Worm (Caenorhabditis elegans) whole organism, dauer: ENCODE data around the gene srw-122.
"Not testable (repeated sequence)": the region's sequence is repeated elsewhere in the genome, so short reads cannot be mapped to it uniquely, and the experiment has no call there.

ENCODE experiments used
- unc-62 ChIP-seq: sonication (generic microtip); optimal IDR thresholded peaks from 2 replicates; lab custom pipeline; 2017; ENCODE audit warnings: missing biosample characterization, missing genetic modification reagents, missing genetic modification characterization

Gene srw-122

DNA sequence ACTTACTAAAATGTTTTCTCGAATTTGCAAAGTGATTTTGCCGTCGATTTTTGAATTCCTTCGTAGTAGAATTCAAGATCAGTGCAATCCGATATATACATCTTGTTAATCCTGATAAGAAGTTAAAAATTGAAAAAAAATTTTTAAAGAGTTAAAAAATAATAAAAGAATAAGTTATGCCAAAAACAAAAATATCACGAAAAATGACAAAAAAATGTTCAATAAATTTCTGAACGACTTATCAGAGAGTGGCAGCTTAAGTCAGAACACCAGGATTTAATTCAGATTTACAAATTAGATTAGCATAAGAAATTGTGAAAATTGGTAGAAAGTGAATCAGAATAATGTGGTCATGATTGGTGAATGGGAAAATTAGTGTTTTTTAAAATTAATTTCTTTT, at the start of gene srw-122:
srw-122 (minus strand) TSS at position 101 of the 400 bp plus-strand sequence.
- not testable (repeated sequence) for TF ChIP-seq unc-62 (GFP tag; lab: Kevin White, UChicago)

DNA sequence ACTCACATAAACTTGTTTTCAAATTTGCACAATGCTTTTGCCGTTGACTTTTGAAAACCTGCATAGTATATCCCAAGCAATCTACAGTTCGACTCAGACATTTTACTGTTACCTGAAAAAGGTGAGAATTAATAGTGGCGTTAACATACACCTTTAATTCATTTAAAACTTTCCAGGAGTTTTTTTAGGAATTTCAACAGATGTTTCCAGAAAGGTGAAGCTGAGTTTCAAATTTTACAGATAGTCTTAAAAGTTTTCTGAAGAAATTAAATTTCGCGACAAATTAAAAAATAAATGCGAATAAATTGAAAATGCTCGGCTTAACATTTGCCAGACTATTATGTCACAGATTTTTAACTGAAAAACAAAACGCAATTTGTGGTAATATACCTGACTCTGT, 47.7 kb upstream of the srw-122 start, which contains the start of gene srw-119:
srw-119 (minus strand) TSS at position 101 of the 400 bp plus-strand sequence.
- no peak for TF ChIP-seq unc-62 (GFP tag; lab: Kevin White, UChicago)

DNA sequence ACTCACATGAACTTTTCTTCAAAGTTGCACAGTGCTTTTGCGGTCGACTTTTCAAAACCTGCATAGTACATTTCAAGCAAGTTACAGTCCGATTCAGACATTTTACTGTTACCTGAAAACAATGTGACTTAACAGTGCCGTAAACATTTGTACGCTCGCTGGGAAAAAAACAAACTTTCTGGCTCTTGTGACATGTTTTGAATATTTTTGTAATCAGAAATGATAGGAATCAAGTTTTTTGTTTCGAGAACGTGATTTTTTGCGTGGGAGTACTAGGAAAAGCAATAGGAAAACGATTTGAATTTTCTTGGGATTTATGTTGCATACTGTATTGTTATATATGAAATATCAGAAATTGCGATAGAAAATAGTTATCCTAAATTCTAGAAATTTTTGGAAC, 44.1 kb upstream of the srw-122 start, which contains the start of gene srw-120:
srw-120 (minus strand) TSS at position 101 of the 400 bp plus-strand sequence.
- no peak for TF ChIP-seq unc-62 (GFP tag; lab: Kevin White, UChicago)

- TF ChIP-seq unc-62 (GFP tag; lab: Kevin White, UChicago): no peak
Observed at ce11 chrV:2993816-2994215, 41.8 kb upstream of the srw-122 start, which contains the start of gene srw-115. Gene srw-115, minus strand, starts transcription at chrV:2993916.

DNA sequence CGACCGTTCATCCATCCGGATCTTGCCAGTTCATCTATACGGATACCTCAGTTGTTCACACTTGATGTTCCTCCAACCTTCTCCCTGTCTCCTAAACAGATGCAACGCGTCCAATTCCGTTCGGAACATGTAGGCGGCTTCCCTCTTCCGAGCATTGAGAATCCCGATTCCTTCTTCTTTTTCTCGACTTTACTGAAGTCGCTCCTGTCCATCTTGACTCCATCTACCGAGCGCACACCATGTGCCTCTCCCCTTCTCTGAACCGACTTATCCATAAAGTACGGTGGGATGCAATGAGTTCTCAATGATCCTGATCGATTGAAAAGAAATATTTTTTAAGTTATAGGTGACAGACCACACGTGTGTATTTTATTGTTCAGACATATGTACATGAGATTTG, 40.1 kb upstream of the srw-122 start:
- TF ChIP-seq unc-62 (GFP tag; lab: Kevin White, UChicago): no peak

DNA sequence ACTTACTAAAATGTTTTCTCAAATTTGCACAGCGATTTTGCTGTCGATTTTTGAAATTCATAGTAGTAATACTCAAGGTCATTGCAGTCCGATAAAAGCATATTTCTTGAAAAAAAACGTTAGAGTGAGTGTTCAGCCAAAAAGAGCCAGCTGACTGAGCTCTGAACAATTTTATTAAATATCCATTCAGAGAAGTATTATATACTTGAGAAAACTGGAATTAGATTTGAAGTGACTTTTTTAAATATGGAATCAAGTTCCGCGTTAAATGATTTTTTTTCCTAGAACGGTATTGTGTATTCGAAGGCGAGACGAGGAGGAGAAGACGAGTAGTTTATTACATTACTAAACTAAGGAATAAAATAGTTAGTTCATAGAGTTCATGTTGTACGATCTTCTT, 39.5 kb upstream of the srw-122 start, which contains the start of gene srw-121:
srw-121 (minus strand) TSS at position 101 of the 400 bp plus-strand sequence.
- TF ChIP-seq unc-62 (GFP tag; lab: Kevin White, UChicago): no peak

DNA sequence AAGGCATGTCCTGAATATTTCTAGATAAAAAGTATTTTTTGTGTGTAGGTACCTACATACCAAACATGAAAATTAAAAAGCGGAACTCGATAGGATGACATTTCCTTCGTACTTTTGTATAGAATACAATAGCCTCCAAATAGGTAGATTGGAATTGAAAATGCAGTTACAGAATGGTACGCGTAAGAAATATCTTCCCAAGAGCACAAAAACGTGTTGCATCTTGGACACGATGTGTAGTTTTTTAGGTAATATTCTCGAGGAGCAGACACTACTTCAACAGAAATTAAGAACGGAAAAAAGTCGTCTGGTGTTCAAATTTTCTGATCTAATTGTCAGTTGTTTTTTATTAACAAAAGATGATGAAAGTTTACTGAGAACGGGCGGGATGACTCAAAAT, 35.4 kb upstream of the srw-122 start, which contains the start of gene srh-85:
srh-85 (minus strand) TSS at position 101 of the 400 bp plus-strand sequence.
- no peak for TF ChIP-seq unc-62 (GFP tag; lab: Kevin White, UChicago)

DNA sequence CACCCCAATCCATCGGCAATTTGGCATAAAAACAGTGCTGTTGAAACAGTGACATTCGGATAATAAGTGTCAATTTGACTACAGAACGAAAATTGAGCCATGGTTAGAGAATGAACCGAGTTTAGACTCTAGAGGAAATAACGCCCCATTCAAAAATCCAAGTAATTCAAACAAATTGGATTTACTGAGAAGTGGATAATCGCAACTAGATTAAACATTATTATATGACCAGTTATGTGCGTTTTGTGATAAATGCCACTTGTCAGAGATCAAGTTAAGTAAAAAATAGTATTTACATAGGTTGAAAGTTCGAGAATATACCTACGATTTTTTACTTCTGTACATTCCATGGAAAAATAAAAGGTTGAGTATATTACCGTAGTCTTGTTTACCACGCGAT, 33.3 kb upstream of the srw-122 start, which contains the start of gene srw-139:
srw-139 (minus strand) TSS at position 101 of the 400 bp plus-strand sequence.
- no peak for TF ChIP-seq unc-62 (GFP tag; lab: Kevin White, UChicago)

DNA sequence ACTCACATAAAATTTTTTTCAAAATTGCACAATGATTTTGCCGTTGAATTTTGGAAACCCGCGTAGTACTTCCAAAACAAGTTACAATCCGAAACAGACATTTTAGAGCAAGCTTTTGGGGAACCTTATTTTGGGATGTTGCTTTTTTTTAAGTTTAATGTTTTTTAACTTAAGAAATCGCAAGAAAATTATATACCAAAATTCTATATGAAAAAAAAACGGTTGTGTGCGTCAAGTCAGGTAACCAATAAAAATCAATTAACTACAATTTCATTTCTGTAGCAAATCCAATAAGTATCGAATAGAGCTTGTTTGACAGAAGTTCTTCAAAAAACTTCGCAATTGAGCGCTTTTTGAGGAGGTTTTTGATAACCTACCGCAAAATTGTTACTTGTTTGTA, 31.3 kb upstream of the srw-122 start, which contains the start of gene srw-117:
srw-117 (minus strand) TSS at position 101 of the 400 bp plus-strand sequence.
- TF ChIP-seq unc-62 (GFP tag; lab: Kevin White, UChicago): no peak

- no peak for TF ChIP-seq unc-62 (GFP tag; lab: Kevin White, UChicago)
Observed at ce11 chrV:2979978-2980377, 28.0 kb upstream of the srw-122 start, which contains the start of gene srw-118. Gene srw-118, minus strand, starts transcription at chrV:2980078.

DNA sequence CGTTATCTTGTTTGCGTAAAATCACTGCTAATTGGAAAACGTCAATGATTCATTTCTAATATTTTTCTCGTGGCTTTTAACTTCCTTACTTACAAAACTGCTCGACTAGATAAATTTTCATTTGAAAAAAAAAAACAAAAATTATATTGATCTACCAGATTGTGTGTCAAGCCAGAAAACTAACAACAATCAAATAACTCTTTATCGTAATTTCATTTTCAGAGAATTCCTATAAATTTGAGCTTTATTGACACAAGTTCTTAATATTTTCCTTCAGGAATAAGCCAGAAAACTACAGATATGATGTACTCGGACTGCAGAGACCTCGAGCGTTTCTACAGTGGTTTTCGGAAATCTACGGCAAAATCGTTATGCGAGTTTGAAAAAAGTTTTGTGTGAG, 24.3 kb upstream of the srw-122 start, which contains the start of gene srw-124:
srw-124 (plus strand) TSS at position 301 of the 400 bp plus-strand sequence.
- no peak for TF ChIP-seq unc-62 (GFP tag; lab: Kevin White, UChicago)

ce11 chrV:2975285-2975684, 23.3 kb upstream of the srw-122 start, which contains the start of gene srw-123:
Gene srw-123, minus strand, starts transcription at chrV:2975385.
- not testable (repeated sequence) for TF ChIP-seq unc-62 (GFP tag; lab: Kevin White, UChicago)

- no peak for TF ChIP-seq unc-62 (GFP tag; lab: Kevin White, UChicago)
Observed at ce11 chrV:2971307-2971999, 19.5 kb upstream of the srw-122 start, which contains the start of gene srw-129. Gene srw-129, plus strand, starts transcription at chrV:2971949.

ce11 chrV:2964786-2965185, 12.8 kb upstream of the srw-122 start, which contains the start of gene srh-88:
Gene srh-88, minus strand, starts transcription at chrV:2964886.
- TF ChIP-seq unc-62 (GFP tag; lab: Kevin White, UChicago): no peak

DNA sequence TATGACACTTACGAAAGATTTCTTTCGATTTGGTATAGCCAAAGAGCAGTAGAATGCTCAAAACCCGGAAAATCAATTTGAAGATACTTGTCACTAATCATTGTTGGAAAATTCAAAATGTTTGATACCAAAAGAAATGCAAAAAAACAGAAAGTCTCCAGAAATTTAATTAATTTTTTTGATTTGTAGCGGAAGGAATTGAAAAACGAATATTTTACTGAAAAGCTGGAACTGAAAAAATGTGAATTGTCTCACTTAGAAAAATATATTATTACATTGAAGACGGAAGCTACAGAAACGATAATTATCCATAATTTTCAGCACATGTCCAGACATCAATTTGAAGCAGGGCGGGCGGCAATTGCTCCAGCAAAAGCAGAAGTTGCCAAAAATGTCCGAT, 11.0 kb upstream of the srw-122 start, which contains the start of gene srw-138:
srw-138 (minus strand) TSS at position 101 of the 400 bp plus-strand sequence.
- no peak for TF ChIP-seq unc-62 (GFP tag; lab: Kevin White, UChicago)

- TF ChIP-seq unc-62 (GFP tag; lab: Kevin White, UChicago): no peak
Observed at ce11 chrV:2960894-2961293, 8.9 kb upstream of the srw-122 start, which contains the start of gene srw-144. Gene srw-144, minus strand, starts transcription at chrV:2960994.
